Worm (Caenorhabditis elegans) whole organism, L4/young adult: ENCODE measurements around the gene fipr-4.

Source experiments
- W03F9.2 ChIP-seq: fragments of 150-350 bp; optimal IDR thresholded peaks from 2 replicates; lab custom pipeline; 2014; ENCODE audit warnings: missing biosample characterization, missing genetic modification characterization
- dao-5 ChIP-seq: sonication (generic microtip); optimal IDR thresholded peaks from 2 replicates; lab custom pipeline; 2016; ENCODE audit warnings: missing genotype, missing genetic modification characterization, moderate library complexity, missing compliant biosample characterization
- him-1 ChIP-seq: sonication (generic microtip); optimal IDR thresholded peaks from 2 replicates; lab custom pipeline; 2016; ENCODE audit warnings: missing genotype, missing genetic modification reagents, missing genetic modification characterization, missing compliant biosample characterization

DNA sequence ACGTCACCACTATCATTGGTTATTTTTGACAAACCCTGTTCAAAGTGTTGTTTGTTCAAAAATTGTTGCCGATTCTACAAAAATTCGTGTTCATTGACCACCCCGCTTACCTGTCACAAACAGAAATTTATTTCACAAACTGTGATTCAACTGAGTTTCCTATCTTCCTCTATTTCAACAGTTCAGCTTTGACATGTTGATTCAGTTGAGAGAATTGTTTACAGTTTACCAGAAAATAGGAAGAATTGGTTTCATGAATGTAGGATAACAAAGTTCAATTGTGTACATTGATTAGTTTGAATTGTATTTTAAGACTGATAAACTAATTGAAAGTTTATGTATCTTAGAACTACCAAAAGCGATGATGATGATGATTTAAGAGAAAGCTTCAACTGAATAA is 17.4 kb upstream of the fipr-4 start:
- TF ChIP-seq him-1 (no peak), W03F9.2 (tag; lab: Kevin White, UChicago) (no peak), dao-5 (tag; lab: Kevin White, UChicago) (no peak)
